Fruit fly (Drosophila melanogaster) whole organism, prepupa: ENCODE results near the gene CG2059.

Experiments used
- Blimp-1 ChIP-seq: fragments of 200-800 bp; sonication (Bioruptor generic); optimal IDR thresholded peaks from 3 replicates; lab custom pipeline; 2017; ENCODE audit warnings: missing biosample characterization, missing genetic modification characterization, mild to moderate bottlenecking, moderate library complexity, missing genetic modification reagents
- CG11294 ChIP-seq: fragments of 200-800 bp; sonication (Bioruptor generic); IDR thresholded peaks from 2 replicates; pipeline ENCODE4 v1.3.6; 2022; ENCODE audit warnings: missing biosample characterization, missing genetic modification characterization
- CG11762 ChIP-seq: fragments of 200-800 bp; sonication (Bioruptor generic); optimal IDR thresholded peaks from 3 replicates; lab custom pipeline; 2016; ENCODE audit warnings: missing biosample characterization, missing genetic modification characterization; ENCODE audit not compliant: insufficient read depth
- CG11902 ChIP-seq: fragments of 200-800 bp; sonication (Bioruptor generic); optimal IDR thresholded peaks from 3 replicates; lab custom pipeline; 2016; ENCODE audit warnings: missing biosample characterization, missing genetic modification characterization
- CG15336 ChIP-seq: fragments of 200-800 bp; sonication (Bioruptor generic); IDR thresholded peaks from 2 replicates; pipeline ENCODE4 v1.3.6; 2022; ENCODE audit warnings: missing biosample characterization, missing genetic modification characterization
- CG1621 ChIP-seq: fragments of 200-800 bp; sonication (Bioruptor generic); optimal IDR thresholded peaks from 3 replicates; lab custom pipeline; 2018; ENCODE audit warnings: missing biosample characterization, mild to moderate bottlenecking, missing genetic modification characterization
- CG16779 ChIP-seq: fragments of 200-800 bp; sonication (Bioruptor generic); optimal IDR thresholded peaks from 3 replicates; lab custom pipeline; 2017; ENCODE audit warnings: missing biosample characterization, mild to moderate bottlenecking, missing genetic modification characterization
- CG3032 ChIP-seq: fragments of 200-800 bp; optimal IDR thresholded peaks from 2 replicates; lab custom pipeline; 2019; ENCODE audit warnings: missing biosample characterization, mild to moderate bottlenecking, missing genetic modification characterization, moderate library complexity
- CG31627 ChIP-seq: fragments of 200-800 bp; sonication (Bioruptor generic); optimal IDR thresholded peaks from 3 replicates; lab custom pipeline; 2016; ENCODE audit warnings: missing biosample characterization, missing genetic modification characterization
- CG34406 ChIP-seq: fragments of 200-800 bp; sonication (Bioruptor generic); optimal IDR thresholded peaks from 3 replicates; lab custom pipeline; 2016; ENCODE audit warnings: missing biosample characterization, missing genetic modification characterization
- CG3919 ChIP-seq: fragments of 200-800 bp; sonication (Bioruptor generic); optimal IDR thresholded peaks from 3 replicates; lab custom pipeline; 2016; ENCODE audit warnings: missing biosample characterization, missing genetic modification characterization
- CG6163 ChIP-seq: fragments of 200-800 bp; sonication (Bioruptor generic); IDR thresholded peaks from 3 replicates; pipeline ENCODE4 v1.3.6; 2022; ENCODE audit warnings: missing biosample characterization, missing genetic modification characterization
- CG6276 ChIP-seq: fragments of 200-800 bp; sonication (Bioruptor generic); optimal IDR thresholded peaks from 2 replicates; lab custom pipeline; 2017; ENCODE audit warnings: missing biosample characterization, mild to moderate bottlenecking, missing genetic modification characterization
- CG6792 ChIP-seq: fragments of 200-800 bp; sonication (Bioruptor generic); optimal IDR thresholded peaks from 3 replicates; lab custom pipeline; 2016; ENCODE audit warnings: missing biosample characterization, missing genetic modification characterization
- CG6808 ChIP-seq: fragments of 200-800 bp; sonication (Bioruptor generic); optimal IDR thresholded peaks from 3 replicates; lab custom pipeline; 2017; ENCODE audit warnings: missing biosample characterization, missing genetic modification characterization, mild to moderate bottlenecking, moderate library complexity, missing genetic modification reagents
- CG6854 ChIP-seq: fragments of 200-800 bp; sonication (Bioruptor generic); optimal IDR thresholded peaks from 2 replicates; lab custom pipeline; 2017; ENCODE audit warnings: missing biosample characterization, mild to moderate bottlenecking, missing genetic modification characterization
- CG7368 ChIP-seq: fragments of 200-800 bp; sonication (Bioruptor generic); optimal IDR thresholded peaks from 3 replicates; lab custom pipeline; 2016; ENCODE audit warnings: missing biosample characterization, missing genetic modification characterization
- CG8319 ChIP-seq: fragments of 200-800 bp; sonication (Bioruptor generic); optimal IDR thresholded peaks from 3 replicates; lab custom pipeline; 2016; ENCODE audit warnings: missing biosample characterization, missing genetic modification characterization
- CG8632 ChIP-seq: fragments of 200-800 bp; sonication (Bioruptor generic); optimal IDR thresholded peaks from 3 replicates; lab custom pipeline; 2016; ENCODE audit warnings: missing biosample characterization, missing genetic modification characterization
- Eip75B ChIP-seq: fragments of 200-800 bp; sonication (Bioruptor generic); optimal IDR thresholded peaks from 3 replicates; lab custom pipeline; 2016; ENCODE audit warnings: missing biosample characterization, missing genetic modification characterization
- Eip78C ChIP-seq: fragments of 200-800 bp; sonication (Bioruptor generic); peaks from one replicate; lab custom pipeline; 2016; ENCODE audit warnings: missing biosample characterization, missing genetic modification characterization
- Eip93F ChIP-seq: fragments of 200-800 bp; sonication (Bioruptor generic); optimal IDR thresholded peaks from 2 replicates; lab custom pipeline; 2016; ENCODE audit warnings: missing biosample characterization, mild to moderate bottlenecking, missing genetic modification characterization
- Ets21C ChIP-seq: fragments of 200-800 bp; sonication (Bioruptor generic); optimal IDR thresholded peaks from 3 replicates; lab custom pipeline; 2016; ENCODE audit warnings: missing biosample characterization, missing genetic modification characterization
- Gug ChIP-seq: fragments of 200-800 bp; sonication (Bioruptor generic); IDR thresholded peaks from 2 replicates; pipeline ENCODE4 v1.3.6; 2022; ENCODE audit warnings: missing biosample characterization, missing genetic modification characterization
- Hr38 ChIP-seq: sonication (Bioruptor generic); optimal IDR thresholded peaks from 2 replicates; lab custom pipeline; 2016; ENCODE audit warnings: missing biosample characterization, missing genetic modification characterization
- Hr39 ChIP-seq: fragments of 200-800 bp; sonication (Bioruptor generic); optimal IDR thresholded peaks from 2 replicates; lab custom pipeline; 2016; ENCODE audit warnings: missing biosample characterization, missing genetic modification characterization
- Hr4 ChIP-seq: fragments of 200-800 bp; sonication (Bioruptor generic); optimal IDR thresholded peaks from 3 replicates; lab custom pipeline; 2016; ENCODE audit warnings: missing biosample characterization, missing genetic modification characterization
- Lpt ChIP-seq: fragments of 200-800 bp; sonication (Bioruptor generic); optimal IDR thresholded peaks from 3 replicates; lab custom pipeline; 2016; ENCODE audit warnings: missing biosample characterization, missing genetic modification characterization
- Met ChIP-seq: fragments of 200-800 bp; sonication (Bioruptor generic); optimal IDR thresholded peaks from 3 replicates; lab custom pipeline; 2016; ENCODE audit warnings: missing biosample characterization, missing genetic modification characterization
- OdsH ChIP-seq: fragments of 200-800 bp; sonication (Bioruptor generic); optimal IDR thresholded peaks from 3 replicates; lab custom pipeline; 2016; ENCODE audit warnings: missing biosample characterization, missing genetic modification characterization
- Smox ChIP-seq: fragments of 200-800 bp; sonication (Bioruptor generic); optimal IDR thresholded peaks from 3 replicates; lab custom pipeline; 2016; ENCODE audit warnings: missing biosample characterization, missing genetic modification characterization
- Sox102F ChIP-seq: fragments of 200-800 bp; sonication (Bioruptor generic); optimal IDR thresholded peaks from 2 replicates; lab custom pipeline; 2016; ENCODE audit warnings: missing biosample characterization, mild to moderate bottlenecking, missing genetic modification characterization
- Sox14 ChIP-seq: fragments of 200-800 bp; sonication (Bioruptor generic); optimal IDR thresholded peaks from 3 replicates; lab custom pipeline; 2016; ENCODE audit warnings: missing biosample characterization, missing genetic modification characterization
- achi ChIP-seq: fragments of 200-800 bp; sonication (Bioruptor generic); optimal IDR thresholded peaks from 3 replicates; lab custom pipeline; 2016; ENCODE audit warnings: missing biosample characterization, missing genetic modification characterization
- cyc ChIP-seq: fragments of 200-800 bp; sonication (Bioruptor generic); optimal IDR thresholded peaks from 3 replicates; lab custom pipeline; 2016; ENCODE audit warnings: missing biosample characterization, missing genetic modification characterization
- dac ChIP-seq: fragments of 200-800 bp; sonication (Bioruptor generic); optimal IDR thresholded peaks from 2 replicates; lab custom pipeline; 2017; ENCODE audit warnings: missing biosample characterization, mild to moderate bottlenecking, missing genetic modification characterization
- eg ChIP-seq: fragments of 200-800 bp; sonication (Bioruptor generic); IDR thresholded peaks from 3 replicates; pipeline ENCODE4 v1.3.6; 2022; ENCODE audit warnings: missing biosample characterization, missing genetic modification characterization
- fd59A ChIP-seq: fragments of 200-800 bp; sonication (Bioruptor generic); optimal IDR thresholded peaks from 2 replicates; lab custom pipeline; 2017; ENCODE audit warnings: missing biosample characterization, mild to moderate bottlenecking, missing genetic modification characterization, missing genetic modification reagents
- fkh ChIP-seq: fragments of 200-800 bp; sonication (Bioruptor generic); optimal IDR thresholded peaks from 3 replicates; lab custom pipeline; 2017; ENCODE audit warnings: missing biosample characterization, mild to moderate bottlenecking, missing genetic modification characterization, moderate library complexity
- net ChIP-seq: fragments of 200-800 bp; sonication (Bioruptor generic); optimal IDR thresholded peaks from 3 replicates; lab custom pipeline; 2016; ENCODE audit warnings: missing biosample characterization, missing genetic modification characterization
- pdm3 ChIP-seq: fragments of 200-800 bp; sonication (Bioruptor generic); optimal IDR thresholded peaks from 3 replicates; lab custom pipeline; 2016; ENCODE audit warnings: missing biosample characterization, missing genetic modification characterization
- salr ChIP-seq, 2 experiments: fragments of 200-800 bp; sonication (Bioruptor generic); optimal IDR thresholded peaks; 3 replicates each; lab custom pipeline; 2016 to 2018; ENCODE audit warnings: missing biosample characterization in 2 of 2, missing genetic modification characterization in 2 of 2, mild to moderate bottlenecking in 1 of 2
- spab ChIP-seq: fragments of 200-800 bp; sonication (Bioruptor generic); optimal IDR thresholded peaks from 2 replicates; lab custom pipeline; 2017; ENCODE audit warnings: missing biosample characterization, mild to moderate bottlenecking, missing genetic modification characterization, missing genetic modification reagents
- ss ChIP-seq, 2 experiments: fragments of 200-800 bp; sonication (Bioruptor generic); optimal IDR thresholded peaks; 2 replicates in 1 of 2; 3 replicates in 1 of 2; lab custom pipeline; 2017 to 2018; ENCODE audit warnings: mild to moderate bottlenecking in 2 of 2, missing biosample characterization in 2 of 2, missing genetic modification characterization in 2 of 2, moderate library complexity in 1 of 2
- svp ChIP-seq: fragments of 200-800 bp; sonication (Bioruptor generic); peaks from one replicate; lab custom pipeline; 2016; ENCODE audit warnings: missing biosample characterization, missing genetic modification characterization

The CG2059 gene

dm6 chrX:7305753-7306338 lies 19.7 kb downstream of the CG2059 start (continued):
- TF ChIP-seq CG8319 (GFP tag; lab: Kevin White, UChicago), result peak; percentile 78
- peak; percentile 87 for TF ChIP-seq CG34406 (GFP tag; lab: Kevin White, UChicago)
- peak; percentile 80 for TF ChIP-seq CG8632 (GFP tag; lab: Kevin White, UChicago)
- peak; percentile 85 for TF ChIP-seq CG7368 (GFP tag; lab: Kevin White, UChicago)
- TF ChIP-seq cyc (GFP tag; lab: Kevin White, UChicago), result peak; percentile 80
- peak; percentile 51 for TF ChIP-seq Hr4 (GFP tag; lab: Kevin White, UChicago)
- TF ChIP-seq Eip78C, result peak; percentile 89
- peak; percentile 89 for TF ChIP-seq net (GFP tag; lab: Kevin White, UChicago)
- TF ChIP-seq spab (GFP tag; lab: Kevin White, UChicago), result peak; percentile 93
- peak; percentile 89 for TF ChIP-seq Hr39 (GFP tag; lab: Kevin White, UChicago)
- TF ChIP-seq eg (GFP tag; lab: Robert Waterston, UW), result peak; percentile 74
- peak; percentile 89 to 95 for TF ChIP-seq ss (GFP tag; optimal IDR thresholded peaks at IDR 0.05; lab: Kevin White, UChicago)
- peak; percentile 60 for TF ChIP-seq CG11762 (GFP tag; lab: Kevin White, UChicago)
- peak; percentile 88 for TF ChIP-seq achi (GFP tag; lab: Kevin White, UChicago)
- TF ChIP-seq Sox102F, result peak; percentile 77
- peak; percentile 75 for TF ChIP-seq Smox (GFP tag; lab: Kevin White, UChicago)
- TF ChIP-seq Gug (GFP tag; lab: Robert Waterston, UW), result peak; percentile 65; the same call in 1 of the 2 replicates
- peak; percentile 81 for TF ChIP-seq Met (GFP tag; lab: Kevin White, UChicago)
- TF ChIP-seq Blimp-1, result peak; percentile 68
- TF ChIP-seq dac, result peak; percentile 81
- peak; percentile 85 for TF ChIP-seq CG6854 (GFP tag; lab: Kevin White, UChicago)
- peak; percentile 82 for TF ChIP-seq CG16779 (tag; lab: Kevin White, UChicago)
- TF ChIP-seq OdsH, result peak; percentile 86
- TF ChIP-seq CG31627, result peak; percentile 86
- no peak for TF ChIP-seq Hr38 (GFP tag; lab: Kevin White, UChicago)

- TF ChIP-seq spab (GFP tag; lab: Kevin White, UChicago) (peak; percentile 93), Eip78C (peak; percentile 97), svp (GFP tag; lab: Kevin White, UChicago) (peak; percentile 92), salr (GFP tag; optimal IDR thresholded peaks at IDR 0.05; lab: Kevin White, UChicago) (peak; percentile 84 to 96), Sox14 (GFP tag; lab: Kevin White, UChicago) (peak; percentile 91), Hr38 (GFP tag; lab: Kevin White, UChicago) (no peak), CG31627 (peak; percentile 91), Met (GFP tag; lab: Kevin White, UChicago) (peak; percentile 90), net (GFP tag; lab: Kevin White, UChicago) (peak; percentile 74), Blimp-1 (peak; percentile 81), CG11902 (GFP tag; lab: Kevin White, UChicago) (peak; percentile 91), CG16779 (tag; lab: Kevin White, UChicago) (peak; percentile 89), Eip93F (peak; percentile 62), pdm3 (GFP tag; lab: Kevin White, UChicago) (peak; percentile 93), CG6808 (GFP tag; lab: Kevin White, UChicago) (peak; percentile 87), OdsH (peak; percentile 94), CG11294 (GFP tag; lab: Robert Waterston, UW) (peak; percentile 84), fkh (GFP tag; lab: Kevin White, UChicago) (peak; percentile 12), CG6854 (GFP tag; lab: Kevin White, UChicago) (peak; percentile 87), Lpt (GFP tag; lab: Kevin White, UChicago) (peak; percentile 76), Eip75B (GFP tag; lab: Kevin White, UChicago) (peak; percentile 86), CG3919 (peak; percentile 89), CG3032 (tag; lab: Kevin White, UChicago) (peak; percentile 96), Ets21C (GFP tag; lab: Kevin White, UChicago) (peak; percentile 83), CG6163 (GFP tag; lab: Robert Waterston, UW) (peak; percentile 62), fd59A (GFP tag; lab: Kevin White, UChicago) (peak; percentile 83), CG11762 (GFP tag; lab: Kevin White, UChicago) (peak; percentile 92), CG6792 (GFP tag; lab: Kevin White, UChicago) (peak; percentile 88), CG6276 (GFP tag; lab: Kevin White, UChicago) (peak; percentile 98), CG1621 (tag; lab: Kevin White, UChicago) (peak; percentile 69), CG15336 (GFP tag; lab: Robert Waterston, UW) (no peak; the same call in none of the 2 replicates)
Measured at dm6 chrX:7306538-7307477, 20.6 kb downstream of the CG2059 start.
